Worm (Caenorhabditis elegans): ENCODE measurements around the gene clec-85.

DNA sequence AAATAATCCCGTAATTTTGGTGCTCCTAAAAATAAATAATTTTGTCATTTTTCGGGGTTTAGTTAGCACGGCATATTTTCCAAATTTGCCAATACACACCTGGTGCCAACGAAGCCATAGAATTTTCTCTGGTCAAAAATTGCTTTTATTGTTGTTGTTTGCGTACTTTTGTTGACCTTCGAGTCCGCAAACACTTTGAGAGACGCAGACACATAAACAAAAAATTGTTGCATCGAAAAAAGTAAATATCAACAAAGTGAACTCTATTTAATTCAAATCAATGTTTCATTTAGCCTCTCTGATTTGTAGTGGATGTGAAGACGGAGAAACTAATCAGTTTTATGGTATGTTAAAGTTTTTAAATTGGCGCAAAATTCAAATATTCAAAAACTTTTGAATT, 4.4 kb upstream of the clec-85 start, which contains the start of gene Y54G2A.40:
- TF ChIP-seq pha-4 (tag; optimal IDR thresholded peaks at IDR 0.05), result no peak
- no peak for TF ChIP-seq ceh-2 (tag; optimal IDR thresholded peaks at IDR 0.05)
- no peak for TF ChIP-seq ets-4 (tag; optimal IDR thresholded peaks at IDR 0.05)
- no peak for TF ChIP-seq sdc-2 (tag; optimal IDR thresholded peaks at IDR 0.05)
- TF ChIP-seq pros-1 (tag; optimal IDR thresholded peaks at IDR 0.05), result no peak
- TF ChIP-seq dmd-4 (tag; optimal IDR thresholded peaks at IDR 0.05; ENCODE audit: borderline replicate concordance), result no peak
